Worm (Caenorhabditis elegans) whole organism, L2 larva: ENCODE results near the gene tbc-8.

Experiments
- aly-2 ChIP-seq: fragments of 150-350 bp; optimal IDR thresholded peaks from 2 replicates; lab custom pipeline; 2014; ENCODE audit warnings: missing biosample characterization, missing genetic modification characterization
- mdl-1 ChIP-seq, 2 experiments: fragments of 150-350 bp in 1 of 2; sonication (generic microtip) in 1 of 2; optimal IDR thresholded peaks; 2 replicates each; lab custom pipeline; 2017; ENCODE audit warnings: missing biosample characterization in 2 of 2, missing genetic modification characterization in 2 of 2
- nhr-10 ChIP-seq: sonication (generic microtip); optimal IDR thresholded peaks from 2 replicates; lab custom pipeline; 2017; ENCODE audit warnings: missing biosample characterization, missing genetic modification characterization

- no peak for TF ChIP-seq aly-2 (tag; lab: Kevin White, UChicago)
- peak; percentile 15 for TF ChIP-seq nhr-10 (tag; lab: Kevin White, UChicago)
- peak; percentile 41 to 74 for TF ChIP-seq mdl-1 (tag; optimal IDR thresholded peaks at IDR 0.05; lab: Kevin White, UChicago)
Measured at ce11 chrIII:10407198-10407663, 42.5 kb downstream of the tbc-8 start, which contains the start of gene hat-1.
